Fruit fly (Drosophila melanogaster): ENCODE data around the gene Ctps.

Ctps gene

DNA sequence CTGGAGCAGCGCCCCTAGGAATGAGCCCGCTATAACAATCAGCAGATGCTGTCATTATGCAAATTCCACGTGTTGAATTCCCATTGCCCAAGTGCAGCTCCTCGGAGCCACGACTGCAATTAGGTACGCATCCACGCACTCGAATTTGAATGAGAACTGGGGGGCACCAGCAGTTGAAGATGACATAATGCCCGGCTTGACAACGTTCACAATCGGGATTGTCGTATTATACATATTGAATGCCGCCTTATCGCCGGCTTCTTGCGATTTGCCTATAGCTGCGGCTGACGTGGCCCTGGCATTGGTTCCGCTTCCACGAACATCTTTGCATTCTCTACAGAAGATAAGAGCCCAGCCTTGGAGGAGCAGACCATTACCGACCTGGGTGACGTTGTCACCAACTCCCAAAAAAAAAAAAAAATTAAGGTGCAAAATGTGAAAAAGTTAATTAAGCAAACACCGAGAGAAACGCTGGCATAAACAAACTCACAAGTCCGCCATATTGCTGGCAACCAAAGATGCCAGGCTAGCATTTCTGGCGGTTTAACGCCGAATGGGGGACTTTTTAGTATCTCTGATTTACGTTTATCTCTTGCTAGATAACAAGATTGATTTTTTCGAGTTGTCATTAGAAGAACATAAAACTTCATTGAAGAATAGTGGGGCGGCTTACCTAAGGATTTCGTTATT is 42.7 kb downstream of the Ctps start:
- TF ChIP-seq EcR (GFP tag; optimal IDR thresholded peaks at IDR 0.05) (no peak), Dll (optimal IDR thresholded peaks at IDR 0.05) (no peak), CG8478 (optimal IDR thresholded peaks at IDR 0.05) (no peak), usp (GFP tag; optimal IDR thresholded peaks at IDR 0.05) (no peak)

DNA sequence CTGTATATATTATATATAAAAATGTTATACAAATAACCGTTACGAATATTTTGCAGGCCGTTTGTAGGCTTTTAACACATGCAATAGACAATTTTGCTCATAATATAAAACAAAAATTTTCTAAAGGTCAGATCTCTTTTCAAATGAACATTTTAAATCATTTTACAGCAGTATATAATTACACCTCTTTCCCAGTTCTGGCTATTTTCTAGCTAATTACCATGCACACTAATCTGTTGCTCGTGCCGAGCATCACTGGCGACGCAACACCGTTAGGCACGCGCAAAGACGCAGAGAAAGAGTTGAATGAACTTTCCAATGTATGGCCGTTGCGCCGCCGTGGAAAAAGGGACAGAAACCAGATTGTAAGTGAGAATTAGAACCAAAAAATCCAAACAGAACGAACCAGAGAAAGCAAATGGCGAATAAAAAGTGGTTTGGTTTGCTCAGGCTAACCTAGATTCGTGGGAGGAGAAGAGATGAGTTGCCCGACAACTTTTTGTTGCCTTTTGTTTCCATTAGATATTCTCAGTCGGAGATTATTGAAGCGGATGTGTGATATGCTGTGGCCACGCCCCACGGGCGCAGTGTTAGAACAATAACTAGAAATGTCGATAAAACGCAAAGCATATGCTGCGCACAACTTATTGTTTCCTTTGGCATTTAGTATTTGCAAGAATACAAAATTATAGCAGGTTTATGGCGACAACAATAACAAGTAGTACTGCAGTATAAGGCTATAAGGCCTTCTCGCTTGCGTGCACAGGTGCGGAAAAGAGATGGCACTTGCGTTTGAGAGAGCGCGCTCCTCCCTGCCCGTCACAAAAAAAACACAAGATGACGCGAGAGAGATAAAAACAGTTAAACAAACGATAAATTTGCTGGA is 43.6 kb downstream of the Ctps start:
- TF ChIP-seq usp (GFP tag; optimal IDR thresholded peaks at IDR 0.05): no peak
- TF ChIP-seq EcR (GFP tag; optimal IDR thresholded peaks at IDR 0.05): peak; percentile 67 to 92
- peak; percentile 4 for TF ChIP-seq CG8478 (optimal IDR thresholded peaks at IDR 0.05)

dm6 chr3L:15142004-15142890 is 44.5 kb downstream of the Ctps start, which contains the start of gene Pdi:
TSS of gene Pdi (minus strand) at chr3L:15142840.
- TF ChIP-seq CG8478 (optimal IDR thresholded peaks at IDR 0.05) (no peak), EcR (GFP tag; optimal IDR thresholded peaks at IDR 0.05) (peak in 1 of 2 experiments; percentile 12)

DNA sequence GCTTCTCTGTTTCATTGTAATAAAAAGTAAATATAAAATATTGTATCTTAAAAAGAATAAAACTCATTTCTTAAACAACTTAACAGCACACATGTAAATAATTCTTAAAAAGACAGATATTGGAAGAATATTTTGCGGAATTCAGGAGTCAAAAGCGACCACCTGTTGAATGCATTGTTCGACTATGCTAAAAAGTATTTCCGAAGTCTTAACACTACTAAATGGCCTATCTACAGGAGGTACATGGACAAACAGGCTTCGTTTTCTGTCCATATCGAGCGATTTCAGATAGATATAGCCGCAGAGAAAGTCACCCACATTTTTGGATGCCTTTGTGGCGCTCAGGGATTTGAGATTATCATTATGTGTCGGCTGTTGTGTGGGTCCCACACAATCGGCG is 45.4 kb downstream of the Ctps start:
- TF ChIP-seq CG8478 (optimal IDR thresholded peaks at IDR 0.05) (no peak), EcR (GFP tag; optimal IDR thresholded peaks at IDR 0.05) (no peak), usp (GFP tag; optimal IDR thresholded peaks at IDR 0.05) (no peak), Dll (optimal IDR thresholded peaks at IDR 0.05) (no peak), psq (optimal IDR thresholded peaks at IDR 0.05) (no peak), pan (optimal IDR thresholded peaks at IDR 0.05) (no peak)

- no peak for TF ChIP-seq psq (optimal IDR thresholded peaks at IDR 0.05)
- TF ChIP-seq EcR (GFP tag; optimal IDR thresholded peaks at IDR 0.05): no peak
- no peak for TF ChIP-seq Dll (optimal IDR thresholded peaks at IDR 0.05)
- no peak for TF ChIP-seq pan (optimal IDR thresholded peaks at IDR 0.05)
- TF ChIP-seq usp (GFP tag; optimal IDR thresholded peaks at IDR 0.05): no peak
- TF ChIP-seq CG8478 (optimal IDR thresholded peaks at IDR 0.05): no peak
Observed at dm6 chr3L:15143638-15144600, 46.2 kb downstream of the Ctps start, which contains the start of the genes CG32147 and Pex3. TSS of gene CG32147 (minus strand) at chr3L:15144059. TSS of gene Pex3 (plus strand) at chr3L:15144355.

DNA sequence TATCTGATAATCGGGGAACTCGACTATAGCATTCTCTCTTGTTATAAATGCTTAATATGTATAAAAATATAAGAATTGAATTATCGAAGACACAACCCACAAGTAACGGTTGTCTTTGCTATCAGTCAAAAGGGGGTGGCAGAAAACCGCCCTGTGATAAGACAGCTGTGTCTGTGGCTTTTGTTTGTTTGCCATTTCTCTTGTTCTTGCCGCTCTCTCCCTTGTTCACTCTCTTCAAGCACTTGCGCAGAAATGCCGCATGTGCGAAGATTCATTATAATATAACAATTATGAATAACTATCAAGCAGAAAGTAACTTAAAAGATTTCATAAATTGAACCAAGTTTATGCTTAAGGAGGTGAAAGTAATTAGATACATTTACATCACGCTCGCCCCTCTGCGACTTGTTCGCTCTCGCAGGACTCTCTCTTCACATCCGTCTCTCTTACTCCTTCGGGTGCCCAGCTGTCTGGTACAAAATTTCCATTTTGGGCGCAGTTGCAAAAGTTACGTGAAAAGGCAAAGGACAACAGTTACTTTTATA is 49.0 kb downstream of the Ctps start, which contains the start of gene FucTA:
Gene FucTA, plus strand, starts transcription at position 495 of the 545 bp plus-strand sequence.
- no peak for TF ChIP-seq usp (GFP tag; optimal IDR thresholded peaks at IDR 0.05)
- no peak for TF ChIP-seq EcR (GFP tag; optimal IDR thresholded peaks at IDR 0.05)
- no peak for TF ChIP-seq psq (optimal IDR thresholded peaks at IDR 0.05)
- no peak for TF ChIP-seq pan (optimal IDR thresholded peaks at IDR 0.05)
- TF ChIP-seq CG8478 (optimal IDR thresholded peaks at IDR 0.05): no peak

DNA sequence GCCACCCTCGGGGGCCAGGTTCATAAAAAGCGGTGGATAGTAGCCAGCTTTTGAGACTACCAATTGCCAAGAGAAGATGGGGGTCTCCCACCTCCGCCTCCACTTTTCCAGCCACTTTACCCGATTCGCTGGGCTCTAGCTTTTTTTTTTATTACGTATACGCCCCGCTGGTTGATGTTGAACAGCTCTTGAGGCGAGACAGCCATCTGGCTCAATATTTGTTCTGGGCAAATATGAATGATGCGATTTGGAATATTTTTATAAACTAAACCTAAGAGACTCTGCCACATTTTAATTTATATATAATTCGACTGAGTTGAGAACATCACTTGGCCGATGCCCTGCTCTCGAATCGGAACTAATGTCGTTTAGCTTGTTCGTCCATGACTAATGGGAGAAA is 52.3 kb downstream of the Ctps start:
- TF ChIP-seq Dll (optimal IDR thresholded peaks at IDR 0.05) (no peak), psq (optimal IDR thresholded peaks at IDR 0.05) (no peak), usp (GFP tag; optimal IDR thresholded peaks at IDR 0.05) (no peak), EcR (GFP tag; optimal IDR thresholded peaks at IDR 0.05) (no peak), CG8478 (optimal IDR thresholded peaks at IDR 0.05) (no peak), pan (optimal IDR thresholded peaks at IDR 0.05) (no peak)

- TF ChIP-seq Dll (optimal IDR thresholded peaks at IDR 0.05): no peak
- TF ChIP-seq CG8478 (optimal IDR thresholded peaks at IDR 0.05): no peak
- no peak for TF ChIP-seq psq (optimal IDR thresholded peaks at IDR 0.05)
- no peak for TF ChIP-seq pan (optimal IDR thresholded peaks at IDR 0.05)
Observed at dm6 chr3L:15158330-15159114, 60.8 kb downstream of the Ctps start, which contains the start of the genes Msh6 and Prp31. TSS of gene Msh6 (minus strand) at chr3L:15158562. TSS of gene Prp31 (plus strand) at chr3L:15159100.

DNA sequence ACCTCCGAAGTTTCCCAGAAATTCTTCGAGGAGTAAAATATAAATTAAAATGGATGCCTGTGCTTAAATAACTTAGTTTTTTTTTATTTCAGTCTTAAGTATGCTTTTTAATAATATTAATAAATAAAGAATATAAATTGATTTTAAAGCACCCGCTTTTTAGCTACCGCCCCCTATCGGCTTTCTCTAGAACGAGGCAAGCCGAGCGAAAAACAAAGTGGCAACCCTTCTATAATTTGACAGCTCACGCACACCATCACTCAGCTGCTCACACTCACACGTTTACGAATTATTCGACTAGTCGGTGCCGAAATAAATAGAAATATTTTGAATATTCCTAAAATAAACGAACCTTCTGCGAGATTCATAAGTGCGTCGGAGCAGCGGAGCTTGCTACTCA is 63.8 kb downstream of the Ctps start, which contains the start of gene CG6878:
Gene CG6878, plus strand, starts transcription at position 269 of the 400 bp plus-strand sequence.
- TF ChIP-seq Dll (optimal IDR thresholded peaks at IDR 0.05): no peak
- TF ChIP-seq psq (optimal IDR thresholded peaks at IDR 0.05): no peak
- TF ChIP-seq usp (GFP tag; optimal IDR thresholded peaks at IDR 0.05): no peak
- no peak for TF ChIP-seq EcR (GFP tag; optimal IDR thresholded peaks at IDR 0.05)
- no peak for TF ChIP-seq pan (optimal IDR thresholded peaks at IDR 0.05)
- no peak for TF ChIP-seq CG8478 (optimal IDR thresholded peaks at IDR 0.05)

DNA sequence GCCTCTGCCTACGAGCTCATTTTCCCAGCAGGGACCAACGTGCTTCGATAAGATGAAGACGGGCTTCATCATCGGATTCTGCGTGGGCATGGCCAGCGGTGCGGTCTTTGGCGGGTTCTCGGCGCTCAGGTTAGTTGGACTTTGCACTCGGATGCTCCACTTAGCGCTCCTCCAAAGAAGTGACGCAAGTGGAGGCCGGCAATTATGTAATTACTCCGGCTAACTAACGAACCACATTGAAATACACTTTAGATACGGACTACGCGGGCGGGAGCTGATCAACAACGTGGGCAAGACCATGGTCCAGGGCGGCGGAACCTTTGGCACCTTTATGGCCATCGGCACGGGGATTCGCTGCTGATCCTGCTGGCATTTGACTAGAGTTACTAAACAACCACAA is 64.3 kb downstream of the Ctps start:
- TF ChIP-seq usp (GFP tag; optimal IDR thresholded peaks at IDR 0.05): no peak
- TF ChIP-seq CG8478 (optimal IDR thresholded peaks at IDR 0.05): no peak
- TF ChIP-seq Dll (optimal IDR thresholded peaks at IDR 0.05): no peak
- TF ChIP-seq pan (optimal IDR thresholded peaks at IDR 0.05): no peak
- TF ChIP-seq psq (optimal IDR thresholded peaks at IDR 0.05): no peak
